Fruit fly (Drosophila melanogaster) whole organism: ENCODE data around the gene CG10598.

ENCODE experiments used
- CG8478 ChIP-seq: fragments of >200 bp; optimal IDR thresholded peaks from 2 replicates; lab custom pipeline; 2018; ENCODE audit warnings: inconsistent platforms
- EcR ChIP-seq, 2 experiments: fragments of >200 bp; optimal IDR thresholded peaks; 2 replicates each; lab custom pipeline; 2017; ENCODE audit warnings: missing biosample characterization in 2 of 2, missing genetic modification characterization in 2 of 2, missing genetic modification reagents in 2 of 2
- pan ChIP-seq: fragments of >200 bp; optimal IDR thresholded peaks from 2 replicates; lab custom pipeline; 2017
- psq ChIP-seq: fragments of >200 bp; optimal IDR thresholded peaks from 2 replicates; lab custom pipeline; 2017
- usp ChIP-seq: fragments of >200 bp; optimal IDR thresholded peaks from 2 replicates; lab custom pipeline; 2017; ENCODE audit warnings: missing biosample characterization, missing genetic modification characterization, mixed read lengths

DNA sequence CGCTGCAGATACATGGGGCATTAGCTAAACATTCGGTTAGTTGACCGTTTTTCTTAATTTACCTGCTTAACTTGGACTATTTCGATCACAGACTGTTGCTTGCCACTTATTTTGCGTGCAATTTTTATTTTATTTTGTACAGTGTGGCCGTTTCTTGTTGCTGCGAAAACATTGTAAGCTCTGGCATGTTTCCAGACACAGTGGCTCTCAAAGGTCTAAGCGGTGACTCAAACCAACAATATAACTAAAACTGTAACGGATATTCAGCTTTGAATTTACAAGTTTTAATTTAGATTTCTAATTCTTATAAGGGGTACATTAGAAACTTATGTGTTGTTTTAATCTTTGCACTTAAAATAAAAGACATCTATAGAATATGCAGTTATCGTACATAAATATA is 22.7 kb upstream of the CG10598 start, which contains the start of gene CG8675:
- TF ChIP-seq EcR (GFP tag; optimal IDR thresholded peaks at IDR 0.05; lab: Kevin White, UChicago) (no peak), CG8478 (lab: Kevin White, UChicago) (no peak), usp (GFP tag; lab: Kevin White, UChicago) (no peak), psq (lab: Kevin White, UChicago) (no peak), pan (lab: Kevin White, UChicago) (no peak)
